Worm (Caenorhabditis elegans) whole organism, L1 larva: ENCODE measurements around the gene wrt-2.

ENCODE experiments used
- F16B12.6 ChIP-seq: fragments of 150-350 bp; optimal IDR thresholded peaks from 2 replicates; lab custom pipeline; 2014; ENCODE audit warnings: missing biosample characterization, missing genetic modification characterization
- Y116A8C.19 ChIP-seq: sonication (generic microtip); optimal IDR thresholded peaks from 2 replicates; lab custom pipeline; 2016; ENCODE audit warnings: missing compliant biosample characterization, missing genetic modification characterization, borderline replicate concordance
- aha-1 ChIP-seq: fragments of 150-350 bp; optimal IDR thresholded peaks from 2 replicates; lab custom pipeline; 2014; ENCODE audit warnings: missing biosample characterization, missing genetic modification characterization
- ceh-8 ChIP-seq: fragments of 200-800 bp; sonication (Bioruptor generic); optimal IDR thresholded peaks from 2 replicates; lab custom pipeline; 2018; ENCODE audit warnings: mild to moderate bottlenecking, missing genetic modification characterization, moderate library complexity, missing compliant biosample characterization
- ceh-88 ChIP-seq: fragments of 200-800 bp; sonication (Bioruptor generic); IDR thresholded peaks from 2 replicates; pipeline ENCODE4 v1.3.6; 2022; ENCODE audit warnings: missing genetic modification characterization, missing compliant biosample characterization
- ceh-90 ChIP-seq: sonication (generic microtip); optimal IDR thresholded peaks from 2 replicates; lab custom pipeline; 2016; ENCODE audit warnings: missing genetic modification characterization, missing compliant biosample characterization
- ces-1 ChIP-seq: fragments of 150-350 bp; optimal IDR thresholded peaks from 2 replicates; lab custom pipeline; 2014; ENCODE audit warnings: missing biosample characterization, missing genetic modification reagents, missing genetic modification characterization
- dpl-1 ChIP-seq, 3 experiments: fragments of 150-350 bp in 2 of 3; sonication (generic microtip) in 1 of 3; optimal IDR thresholded peaks; 2 replicates each; lab custom pipeline; 2014 to 2017; ENCODE audit warnings: missing biosample characterization in 3 of 3, missing genetic modification characterization in 3 of 3, missing genetic modification reagents in 3 of 3
- dsc-1 ChIP-seq: sonication (generic microtip); optimal IDR thresholded peaks from 2 replicates; lab custom pipeline; 2016; ENCODE audit warnings: mild to moderate bottlenecking, missing genetic modification characterization, missing compliant biosample characterization
- efl-1 ChIP-seq, 4 experiments: fragments of 150-350 bp; optimal IDR thresholded peaks in 3 of 4; peaks in 1 of 4; 1 replicate in 1 of 4; 2 replicates in 3 of 4; lab custom pipeline; 2014; ENCODE audit warnings: missing biosample characterization in 2 of 4, missing genetic modification characterization in 2 of 4, missing genetic modification reagents in 2 of 4
- efl-3 ChIP-seq: fragments of 200-800 bp; sonication (Bioruptor generic); optimal IDR thresholded peaks from 2 replicates; lab custom pipeline; 2018; ENCODE audit warnings: mild to moderate bottlenecking, missing genetic modification characterization, missing compliant biosample characterization
- egl-27 ChIP-seq, 2 experiments: fragments of 150-350 bp in 1 of 2; sonication (generic microtip); optimal IDR thresholded peaks; 3 replicates each; lab custom pipeline; 2017 to 2018; ENCODE audit warnings: missing biosample characterization in 2 of 2, missing genetic modification characterization in 2 of 2, missing genetic modification reagents in 2 of 2
- elt-2 ChIP-seq: sonication (generic microtip); optimal IDR thresholded peaks from 2 replicates; lab custom pipeline; 2016; ENCODE audit warnings: missing genetic modification characterization, mild to moderate bottlenecking, inconsistent platforms, missing compliant biosample characterization, missing genetic modification reagents
- fkh-10 ChIP-seq: sonication (generic microtip); optimal IDR thresholded peaks from 2 replicates; lab custom pipeline; 2017; ENCODE audit warnings: missing biosample characterization, missing genetic modification reagents, missing genetic modification characterization
- fkh-4 ChIP-seq: sonication (generic microtip); optimal IDR thresholded peaks from 2 replicates; lab custom pipeline; 2016; ENCODE audit warnings: missing compliant biosample characterization, missing genetic modification characterization, borderline replicate concordance
- fos-1 ChIP-seq: fragments of 150-350 bp; optimal IDR thresholded peaks from 2 replicates; lab custom pipeline; 2014; ENCODE audit warnings: missing biosample characterization, missing genetic modification characterization
- hpl-2 ChIP-seq: fragments of 150-350 bp; optimal IDR thresholded peaks from 2 replicates; lab custom pipeline; 2014; ENCODE audit warnings: missing biosample characterization, missing genetic modification reagents, missing genetic modification characterization
- irx-1 ChIP-seq: sonication (generic microtip); optimal IDR thresholded peaks from 2 replicates; lab custom pipeline; 2016; ENCODE audit warnings: missing genetic modification characterization, missing compliant biosample characterization
- isw-1 ChIP-seq: fragments of 200-800 bp; sonication (Bioruptor generic); IDR thresholded peaks from 2 replicates; pipeline ENCODE4 v1.3.6; 2022; ENCODE audit warnings: missing genetic modification characterization, missing compliant biosample characterization
- jun-1 ChIP-seq: fragments of 150-350 bp; optimal IDR thresholded peaks from 2 replicates; lab custom pipeline; 2014; ENCODE audit warnings: missing biosample characterization, missing genetic modification reagents, missing genetic modification characterization
- lin-14 ChIP-seq: fragments of 200-800 bp; sonication (Bioruptor generic); optimal IDR thresholded peaks from 2 replicates; lab custom pipeline; 2018; ENCODE audit warnings: mild to moderate bottlenecking, missing genetic modification characterization, moderate library complexity, missing compliant biosample characterization
- lin-15B ChIP-seq: fragments of 150-350 bp; sonication (generic microtip); optimal IDR thresholded peaks from 3 replicates; lab custom pipeline; 2014; ENCODE audit warnings: missing biosample characterization, missing genetic modification characterization
- lin-35 ChIP-seq, 2 experiments: fragments of 150-350 bp; optimal IDR thresholded peaks; 2 replicates each; lab custom pipeline; 2014; ENCODE audit warnings: missing biosample characterization in 2 of 2, missing genetic modification characterization in 2 of 2, missing genetic modification reagents in 2 of 2
- lin-39 ChIP-seq: fragments of 150-350 bp; optimal IDR thresholded peaks from 2 replicates; lab custom pipeline; 2014; ENCODE audit warnings: missing biosample characterization, missing genetic modification reagents, missing genetic modification characterization
- lir-3 ChIP-seq: sonication (generic microtip); optimal IDR thresholded peaks from 2 replicates; lab custom pipeline; 2016; ENCODE audit warnings: mild to moderate bottlenecking, missing genetic modification characterization, moderate library complexity, missing compliant biosample characterization; ENCODE audit not compliant: poor library complexity
- mep-1 ChIP-seq: fragments of 150-350 bp; optimal IDR thresholded peaks from 2 replicates; lab custom pipeline; 2014; ENCODE audit warnings: missing biosample characterization, missing genetic modification characterization
- nhr-19 ChIP-seq: fragments of 200-800 bp; sonication (Bioruptor generic); conservative IDR thresholded peaks from 2 replicates; pipeline ENCODE4 v1.3.6; 2022; ENCODE audit warnings: missing genetic modification characterization, missing compliant biosample characterization
- nhr-237 ChIP-seq: fragments of 150-350 bp; optimal IDR thresholded peaks from 2 replicates; lab custom pipeline; 2014; ENCODE audit warnings: missing biosample characterization, missing genetic modification characterization
- nhr-28 ChIP-seq: fragments of 150-350 bp; optimal IDR thresholded peaks from 2 replicates; lab custom pipeline; 2014; ENCODE audit warnings: missing biosample characterization, missing genetic modification characterization
- nhr-47 ChIP-seq: sonication (generic microtip); optimal IDR thresholded peaks from 2 replicates; lab custom pipeline; 2016; ENCODE audit warnings: mild to moderate bottlenecking, missing genetic modification characterization, moderate library complexity, missing compliant biosample characterization
- nhr-71 ChIP-seq: sonication (generic microtip); optimal IDR thresholded peaks from 2 replicates; lab custom pipeline; 2016; ENCODE audit warnings: mild to moderate bottlenecking, missing genetic modification characterization, moderate library complexity, missing compliant biosample characterization
- nhr-76 ChIP-seq: sonication (generic microtip); optimal IDR thresholded peaks from 2 replicates; lab custom pipeline; 2017; ENCODE audit warnings: missing biosample characterization, missing genetic modification characterization
- nhr-85 ChIP-seq: sonication (generic microtip); peaks from one replicate; lab custom pipeline; 2016; ENCODE audit warnings: missing genetic modification characterization, inconsistent platforms, missing compliant biosample characterization
- nhr-90 ChIP-seq: sonication (generic microtip); optimal IDR thresholded peaks from 2 replicates; lab custom pipeline; 2016; ENCODE audit warnings: mild to moderate bottlenecking, missing genetic modification characterization, missing compliant biosample characterization; ENCODE audit not compliant: poor library complexity
- pax-3 ChIP-seq: fragments of 200-800 bp; sonication (Bioruptor generic); optimal IDR thresholded peaks from 2 replicates; lab custom pipeline; 2018; ENCODE audit warnings: mild to moderate bottlenecking, missing genetic modification characterization, moderate library complexity, missing compliant biosample characterization
- pqm-1 ChIP-seq: sonication (generic microtip); optimal IDR thresholded peaks from 3 replicates; lab custom pipeline; 2017; ENCODE audit warnings: missing biosample characterization, missing genetic modification characterization
- rnt-1 ChIP-seq: sonication (generic microtip); optimal IDR thresholded peaks from 2 replicates; lab custom pipeline; 2016; ENCODE audit warnings: mild to moderate bottlenecking, missing genetic modification characterization, moderate library complexity, missing compliant biosample characterization
- skn-1 ChIP-seq: fragments of 150-350 bp; optimal IDR thresholded peaks from 2 replicates; lab custom pipeline; 2014; ENCODE audit warnings: missing biosample characterization, missing genetic modification characterization
- sptf-1 ChIP-seq: fragments of 150-350 bp; optimal IDR thresholded peaks from 2 replicates; lab custom pipeline; 2014; ENCODE audit warnings: missing biosample characterization, missing genetic modification characterization
- tlp-1 ChIP-seq: fragments of 150-350 bp; optimal IDR thresholded peaks from 2 replicates; lab custom pipeline; 2014; ENCODE audit warnings: missing biosample characterization, missing genetic modification characterization
- unc-130 ChIP-seq: fragments of 150-350 bp; optimal IDR thresholded peaks from 2 replicates; lab custom pipeline; 2017; ENCODE audit warnings: missing biosample characterization, missing genetic modification characterization, inconsistent platforms
- unc-86 ChIP-seq: sonication (generic microtip); optimal IDR thresholded peaks from 2 replicates; lab custom pipeline; 2016; ENCODE audit warnings: missing genetic modification characterization, missing compliant biosample characterization
- vab-15 ChIP-seq: sonication (generic microtip); optimal IDR thresholded peaks from 2 replicates; lab custom pipeline; 2017; ENCODE audit warnings: missing genotype, mild to moderate bottlenecking, missing genetic modification characterization, missing compliant biosample characterization
- zip-4 ChIP-seq: fragments of 200-800 bp; sonication (Bioruptor generic); optimal IDR thresholded peaks from 2 replicates; lab custom pipeline; 2018; ENCODE audit warnings: mild to moderate bottlenecking, missing genetic modification characterization, moderate library complexity, missing compliant biosample characterization
- ztf-11 ChIP-seq, 2 experiments: sonication (generic microtip); optimal IDR thresholded peaks; 2 replicates each; lab custom pipeline; 2016 to 2017; ENCODE audit warnings: missing genetic modification characterization in 2 of 2, missing biosample characterization in 1 of 2, missing compliant biosample characterization in 1 of 2

The wrt-2 gene

DNA sequence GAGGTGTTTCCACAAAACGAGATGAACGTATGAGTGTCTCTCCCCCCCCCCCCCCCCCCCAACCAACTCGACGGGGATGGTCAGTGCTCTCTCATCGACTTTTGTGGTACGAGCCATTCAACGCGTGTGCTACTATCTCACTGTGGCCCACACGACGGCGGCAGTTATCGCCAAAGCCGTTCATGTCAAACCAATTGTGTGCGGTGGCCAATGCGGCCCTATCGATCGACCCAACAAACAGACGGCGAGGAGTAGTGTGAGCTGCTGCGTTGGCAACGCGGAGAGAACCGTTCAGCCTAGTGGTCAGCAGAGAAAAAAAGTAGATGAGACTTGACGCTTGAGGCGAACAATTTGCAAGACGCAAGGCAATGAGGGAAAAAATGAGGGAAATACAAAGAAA is 8.7 kb upstream of the wrt-2 start (continued):
- no peak for TF ChIP-seq nhr-76
- no peak for TF ChIP-seq ceh-88 (GFP tag; lab: Robert Waterston, UW)
- TF ChIP-seq lin-14 (GFP tag; lab: Kevin White, UChicago) = peak; percentile 57
- peak; percentile 34 for TF ChIP-seq mep-1 (tag; lab: Kevin White, UChicago)
- TF ChIP-seq vab-15 (tag; lab: Kevin White, UChicago) = no peak
- TF ChIP-seq ztf-11 (tag; optimal IDR thresholded peaks at IDR 0.05; lab: Kevin White, UChicago) = no peak
- TF ChIP-seq unc-86 = no peak
- TF ChIP-seq F16B12.6 (tag; lab: Kevin White, UChicago) = no peak
- TF ChIP-seq fkh-10 (GFP tag; lab: Kevin White, UChicago) = no peak
- TF ChIP-seq dsc-1 (tag; lab: Kevin White, UChicago) = peak; percentile 18
- TF ChIP-seq dpl-1 (GFP tag; optimal IDR thresholded peaks at IDR 0.05; lab: Kevin White, UChicago) = no peak
- no peak for TF ChIP-seq sptf-1 (tag; lab: Kevin White, UChicago)
- peak; percentile 16 for TF ChIP-seq skn-1
- no peak for TF ChIP-seq hpl-2 (GFP tag; lab: Kevin White, UChicago)
- TF ChIP-seq nhr-237 (tag; lab: Kevin White, UChicago) = no peak
- TF ChIP-seq irx-1 (tag; lab: Kevin White, UChicago) = no peak
- no peak for TF ChIP-seq nhr-19 (GFP tag; lab: Robert Waterston, UW)
- TF ChIP-seq egl-27 (tag; optimal IDR thresholded peaks at IDR 0.05; lab: Kevin White, UChicago) = no peak
- TF ChIP-seq, all 84 proteins: peak for 8

DNA sequence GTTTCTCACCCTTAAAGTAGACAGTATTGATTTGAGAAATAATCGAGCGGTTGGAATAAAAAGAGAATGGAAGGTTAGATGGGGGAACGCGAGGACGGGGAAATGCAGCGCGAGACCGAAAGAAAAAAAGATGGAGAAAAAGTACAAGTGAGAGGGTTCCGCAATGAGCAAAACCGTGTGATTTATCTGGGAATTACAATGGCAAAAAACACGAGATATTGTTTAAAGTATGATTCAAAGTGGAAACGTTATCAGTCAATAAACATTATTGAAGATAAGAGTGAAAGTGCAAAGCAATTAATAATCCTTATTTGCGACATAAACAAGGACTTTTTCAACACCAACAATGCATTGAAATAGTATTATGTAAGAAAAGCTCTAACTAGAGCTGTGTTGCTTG is 8.0 kb upstream of the wrt-2 start, which contains the start of gene ztf-13:
Gene ztf-13, minus strand, starts transcription at position 11 of the 400 bp plus-strand sequence.
- TF ChIP-seq nhr-28 (tag; lab: Kevin White, UChicago) (no peak), elt-2 (peak; percentile 81), aha-1 (no peak), dsc-1 (tag; lab: Kevin White, UChicago) (no peak), nhr-71 (tag; lab: Kevin White, UChicago) (peak; percentile 27), lin-35 (GFP tag; optimal IDR thresholded peaks at IDR 0.05; lab: Kevin White, UChicago) (peak in 1 of 2 experiments; percentile 0), mep-1 (tag; lab: Kevin White, UChicago) (no peak), lir-3 (tag; lab: Kevin White, UChicago) (no peak), jun-1 (tag; lab: Kevin White, UChicago) (peak; percentile 6), nhr-47 (tag; lab: Kevin White, UChicago) (no peak), lin-14 (GFP tag; lab: Kevin White, UChicago) (peak; percentile 28), unc-130 (no peak), nhr-90 (peak; percentile 10), ceh-88 (GFP tag; lab: Robert Waterston, UW) (no peak)

DNA sequence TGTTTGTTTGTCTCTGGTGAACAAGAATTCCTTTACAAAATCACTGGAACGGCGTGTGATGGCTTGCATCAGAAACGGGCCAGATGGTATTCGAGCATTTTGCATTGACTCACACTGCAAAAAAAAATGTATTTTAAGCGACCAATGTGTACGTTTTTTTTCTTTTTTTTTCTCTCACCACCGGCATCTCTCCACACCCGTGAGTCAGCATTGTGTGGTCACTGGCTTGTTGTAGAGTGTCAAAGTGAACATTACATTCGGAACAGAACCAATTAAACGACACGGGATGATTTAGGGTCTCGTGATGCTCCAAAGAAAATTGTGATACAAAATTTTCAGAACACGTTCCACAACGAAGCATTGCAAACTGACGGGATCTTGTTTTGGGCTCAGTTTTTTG is 7.4 kb upstream of the wrt-2 start:
- no peak for TF ChIP-seq efl-1 (optimal IDR thresholded peaks at IDR 0.05; lab: Kevin White, UChicago)
- peak in 1 of 2 experiments; percentile 73 for TF ChIP-seq efl-1 (GFP tag; optimal IDR thresholded peaks at IDR 0.05 in 1 of 2; lab: Kevin White, UChicago)
- no peak for TF ChIP-seq jun-1 (tag; lab: Kevin White, UChicago)
- no peak for TF ChIP-seq lin-39 (tag; lab: Kevin White, UChicago)
- no peak for TF ChIP-seq sptf-1 (tag; lab: Kevin White, UChicago)

DNA sequence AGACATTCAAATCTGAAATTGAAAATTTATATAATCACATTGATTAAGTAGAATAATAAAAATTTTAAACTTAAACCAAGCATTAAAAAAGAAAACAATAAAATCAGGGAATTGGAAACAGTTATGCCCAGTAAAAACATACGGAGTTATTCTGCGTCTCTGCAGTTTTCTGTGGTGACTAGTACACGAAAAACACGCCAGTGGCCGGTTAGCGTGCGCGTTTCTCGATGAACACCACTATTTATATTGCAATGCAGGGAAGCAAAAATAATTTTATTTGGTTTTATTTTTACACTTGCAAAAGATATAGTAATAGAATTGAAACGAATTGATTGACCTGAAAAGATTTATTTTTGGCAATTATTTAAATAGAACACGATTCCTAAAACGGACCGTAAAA is 5.7 kb upstream of the wrt-2 start, which contains the start of gene sec-3:
Gene sec-3, minus strand, starts transcription at position 21 of the 400 bp plus-strand sequence.
- no peak for TF ChIP-seq efl-3 (GFP tag; lab: Kevin White, UChicago)
- peak; percentile 88 for TF ChIP-seq nhr-85 (tag; lab: Kevin White, UChicago)
- peak; percentile 40 for TF ChIP-seq aha-1
- TF ChIP-seq pqm-1 = no peak
- TF ChIP-seq isw-1 = peak; percentile 72
- peak; percentile 62 for TF ChIP-seq zip-4
- TF ChIP-seq hpl-2 (GFP tag; lab: Kevin White, UChicago) = peak; percentile 48
- no peak for TF ChIP-seq ces-1
- peak; percentile 43 for TF ChIP-seq fkh-10 (GFP tag; lab: Kevin White, UChicago)
- peak; percentile 96 for TF ChIP-seq mep-1 (tag; lab: Kevin White, UChicago)
- peak; percentile 48; the same call in 1 of the 2 replicates for TF ChIP-seq ceh-88 (GFP tag; lab: Robert Waterston, UW)
- no peak for TF ChIP-seq ceh-90 (tag; lab: Kevin White, UChicago)
- no peak for TF ChIP-seq Y116A8C.19 (tag; lab: Kevin White, UChicago)
- peak; percentile 86 for TF ChIP-seq unc-130
- TF ChIP-seq fos-1 (tag; lab: Kevin White, UChicago) = peak; percentile 79
- peak; percentile 94 for TF ChIP-seq rnt-1
- TF ChIP-seq ceh-8 (GFP tag; lab: Kevin White, UChicago) = peak; percentile 66
- TF ChIP-seq fkh-4 = peak; percentile 37
- peak; percentile 85 for TF ChIP-seq elt-2
- TF ChIP-seq pax-3 = peak; percentile 62
- TF ChIP-seq tlp-1 = no peak
- no peak for TF ChIP-seq lin-15B (tag; lab: Kevin White, UChicago)
